Fruit fly (Drosophila melanogaster) whole organism: Measurements from ENCODE around the gene crok.

ENCODE experiments used
- CG8478 ChIP-seq: fragments of >200 bp; optimal IDR thresholded peaks from 2 replicates; lab custom pipeline; 2018; ENCODE audit warnings: inconsistent platforms
- EcR ChIP-seq, 2 experiments: fragments of >200 bp; optimal IDR thresholded peaks; 2 replicates each; lab custom pipeline; 2017; ENCODE audit warnings: missing biosample characterization in 2 of 2, missing genetic modification characterization in 2 of 2, missing genetic modification reagents in 2 of 2
- usp ChIP-seq: fragments of >200 bp; optimal IDR thresholded peaks from 2 replicates; lab custom pipeline; 2017; ENCODE audit warnings: missing biosample characterization, missing genetic modification characterization, mixed read lengths

DNA sequence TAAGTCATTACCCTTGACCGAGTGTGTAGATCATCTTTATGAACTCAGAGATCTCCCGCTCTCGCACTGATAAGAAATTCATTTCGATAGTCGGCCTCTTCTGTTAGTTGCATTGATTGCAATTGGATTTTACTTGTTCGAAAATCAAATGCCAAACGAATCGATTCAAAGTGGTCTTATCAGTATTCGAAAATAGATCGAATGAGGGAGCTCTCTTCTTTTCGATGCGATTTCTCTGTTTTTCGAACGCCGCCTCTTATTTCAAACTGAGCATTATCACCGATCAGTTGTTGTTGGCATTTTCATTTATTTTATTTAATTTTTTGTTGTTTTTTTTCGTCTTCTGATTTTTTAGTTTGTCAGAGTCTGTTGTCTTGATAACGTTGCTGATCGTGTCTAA is 28.2 kb downstream of the crok start:
- no peak for TF ChIP-seq CG8478 (lab: Kevin White, UChicago)
- no peak for TF ChIP-seq EcR (GFP tag; optimal IDR thresholded peaks at IDR 0.05; lab: Kevin White, UChicago)
- TF ChIP-seq usp (GFP tag; lab: Kevin White, UChicago): no peak
